Worm (Caenorhabditis elegans): ENCODE measurements around the gene Y53F4B.19.

Y53F4B.19 gene

DNA sequence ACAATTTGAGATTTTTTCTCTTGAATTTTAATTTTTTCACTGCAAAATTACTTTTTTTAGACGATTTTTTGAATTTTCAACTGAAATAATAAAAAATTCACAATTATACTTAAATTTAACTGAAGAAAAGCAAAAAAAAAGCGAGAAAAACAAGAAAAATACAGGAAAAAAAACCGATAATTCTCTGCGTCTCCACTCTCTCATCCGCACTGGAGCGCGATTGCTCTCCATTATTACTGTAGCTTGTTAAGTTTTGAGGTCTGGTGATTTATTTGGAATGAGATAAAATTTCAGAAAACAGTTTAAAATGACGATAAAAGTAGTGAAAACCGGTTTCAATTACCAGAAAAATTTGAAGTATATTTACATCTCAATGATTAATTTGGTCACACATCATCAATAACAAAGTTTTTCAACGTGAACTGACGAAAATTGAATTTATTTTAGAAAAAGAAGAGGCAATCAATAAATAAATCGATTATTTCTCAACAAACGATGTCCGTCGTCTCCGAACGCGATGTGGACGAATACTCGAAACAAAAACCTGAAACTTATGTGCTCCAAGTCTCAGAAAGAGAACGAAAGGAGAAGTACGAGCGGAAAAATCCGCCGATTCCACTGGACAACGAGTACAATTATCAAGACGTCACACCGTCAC lies at the start of gene Y53F4B.19:
Y53F4B.19 (plus strand) TSS at position 157 of the 658 bp plus-strand sequence.
- TF ChIP-seq ceh-45 (GFP tag; IDR thresholded peaks at IDR 0.05) = no peak
- no peak for TF ChIP-seq sdc-2 (tag; optimal IDR thresholded peaks at IDR 0.05)

DNA sequence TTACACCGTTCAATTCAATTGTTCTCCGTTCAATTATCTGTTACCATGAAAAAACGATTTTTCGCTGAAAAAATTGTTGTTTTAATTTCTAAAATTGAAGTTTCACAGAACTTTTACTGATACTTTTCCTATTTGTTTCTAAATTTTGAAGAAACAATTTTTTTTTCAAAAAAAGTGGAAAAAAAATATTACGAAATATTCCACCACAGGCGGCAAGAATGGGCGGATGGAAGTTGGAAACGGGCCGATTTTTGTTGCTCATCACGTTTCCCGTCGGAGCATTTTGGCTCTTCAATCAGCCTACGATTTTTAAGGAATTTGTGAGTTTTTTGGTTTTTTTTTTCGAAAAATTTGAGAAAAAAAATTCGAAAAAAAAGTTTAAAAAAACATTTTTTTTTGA lies 39.0 kb upstream of the Y53F4B.19 start, which contains the start of gene Y53F4B.14:
Y53F4B.14 (plus strand) TSS at position 210 of the 400 bp plus-strand sequence.
- TF ChIP-seq ahr-1 (tag; optimal IDR thresholded peaks at IDR 0.05) (no peak), sdc-2 (tag; optimal IDR thresholded peaks at IDR 0.05) (no peak), ceh-24 (tag; optimal IDR thresholded peaks at IDR 0.05) (no peak), hlh-6 (tag; optimal IDR thresholded peaks at IDR 0.05) (no peak), pat-9 (tag; optimal IDR thresholded peaks at IDR 0.05) (no peak), unc-55 (GFP tag; optimal IDR thresholded peaks at IDR 0.05) (no peak), tbx-2 (tag; optimal IDR thresholded peaks at IDR 0.05) (no peak), ets-4 (tag; optimal IDR thresholded peaks at IDR 0.05) (no peak), ceh-18 (tag; optimal IDR thresholded peaks at IDR 0.05) (no peak), elt-4 (tag; optimal IDR thresholded peaks at IDR 0.05) (no peak), tbx-7 (tag; optimal IDR thresholded peaks at IDR 0.05) (no peak)

ce11 chrII:15039104-15039503 lies 37.6 kb upstream of the Y53F4B.19 start, which contains the start of gene trip-4:
trip-4 (plus strand) TSS chrII:15039404.
- TF ChIP-seq zip-5 (tag; optimal IDR thresholded peaks at IDR 0.05) (no peak), ceh-2 (tag; optimal IDR thresholded peaks at IDR 0.05) (no peak), sdc-2 (tag; optimal IDR thresholded peaks at IDR 0.05) (no peak), Y22D7AL.16 (tag; optimal IDR thresholded peaks at IDR 0.05) (no peak), lin-11 (tag; optimal IDR thresholded peaks at IDR 0.05) (no peak), eyg-1 (tag; optimal IDR thresholded peaks at IDR 0.05) (no peak), hlh-13 (GFP tag; optimal IDR thresholded peaks at IDR 0.05) (no peak), rnt-1 (tag; optimal IDR thresholded peaks at IDR 0.05) (no peak)

DNA sequence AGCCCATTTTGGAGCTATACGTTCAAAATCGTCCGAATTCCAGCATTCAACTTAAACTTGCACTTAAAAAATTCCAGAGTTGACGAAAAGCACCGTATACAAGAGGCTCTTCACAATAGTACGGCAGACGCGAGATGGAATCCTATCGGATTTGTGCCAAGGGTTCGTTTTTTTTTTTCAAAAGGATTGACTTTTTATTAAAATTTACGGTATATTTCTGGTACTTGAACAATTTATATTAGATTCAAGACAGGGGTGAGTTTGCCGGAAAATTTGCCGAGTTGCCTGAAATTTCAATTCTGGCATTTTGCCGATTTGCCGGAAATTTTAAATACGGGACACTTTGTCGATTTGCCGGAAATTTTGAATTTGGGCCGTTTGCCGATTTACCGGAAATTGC lies 34.4 kb upstream of the Y53F4B.19 start:
- TF ChIP-seq elt-2 (tag; optimal IDR thresholded peaks at IDR 0.05) (no peak), hlh-30 (tag; optimal IDR thresholded peaks at IDR 0.05; ENCODE audit: insufficient read depth) (no peak), ceh-19 (GFP tag; optimal IDR thresholded peaks at IDR 0.05) (no peak), pros-1 (tag; optimal IDR thresholded peaks at IDR 0.05) (no peak), ceh-45 (GFP tag; IDR thresholded peaks at IDR 0.05) (no peak), ceh-2 (tag; optimal IDR thresholded peaks at IDR 0.05) (no peak), T23F11.4 (GFP tag; optimal IDR thresholded peaks at IDR 0.05) (no peak), F13H6.1 (tag; optimal IDR thresholded peaks at IDR 0.05) (no peak), ceh-18 (tag; optimal IDR thresholded peaks at IDR 0.05) (no peak), mec-3 (tag; optimal IDR thresholded peaks at IDR 0.05; ENCODE audit: borderline replicate concordance) (no peak), hlh-6 (tag; optimal IDR thresholded peaks at IDR 0.05) (no peak), eyg-1 (tag; optimal IDR thresholded peaks at IDR 0.05) (no peak), dmd-4 (tag; optimal IDR thresholded peaks at IDR 0.05; ENCODE audit: borderline replicate concordance) (no peak)

DNA sequence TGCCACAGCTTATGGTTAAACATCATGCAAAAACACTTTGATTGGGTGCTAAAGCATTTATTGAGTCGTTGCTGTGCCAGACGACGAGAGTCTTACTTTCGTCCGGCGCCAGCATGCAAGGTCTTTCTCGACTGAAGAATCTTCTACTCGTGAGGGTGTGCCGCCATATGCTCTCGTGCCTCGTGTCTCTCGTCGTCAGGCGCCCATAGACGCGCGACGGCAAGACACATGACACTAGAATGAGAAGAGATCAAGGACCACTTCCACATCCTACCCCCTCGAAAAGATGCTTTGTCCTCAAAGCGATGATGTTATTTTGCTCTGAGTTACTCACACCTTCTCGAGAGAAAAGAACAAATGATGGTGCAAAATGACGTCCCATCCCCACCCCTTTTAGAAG lies 34.0 kb upstream of the Y53F4B.19 start:
- peak; percentile 24 for TF ChIP-seq ceh-18 (tag; optimal IDR thresholded peaks at IDR 0.05)
- peak; percentile 1 for TF ChIP-seq ceh-31 (tag; optimal IDR thresholded peaks at IDR 0.05)

ce11 chrII:15043850-15044249 lies 32.9 kb upstream of the Y53F4B.19 start:
- peak; percentile 11 for TF ChIP-seq unc-42 (tag; optimal IDR thresholded peaks at IDR 0.05)
- peak; percentile 0 for TF ChIP-seq ceh-18 (tag; optimal IDR thresholded peaks at IDR 0.05)
- TF ChIP-seq tbx-2 (tag; optimal IDR thresholded peaks at IDR 0.05) = peak; percentile 6

- TF ChIP-seq hlh-6 (tag; optimal IDR thresholded peaks at IDR 0.05) (no peak), fax-1 (tag; optimal IDR thresholded peaks at IDR 0.05) (no peak), ets-4 (tag; optimal IDR thresholded peaks at IDR 0.05) (no peak), F13H6.1 (tag; optimal IDR thresholded peaks at IDR 0.05) (no peak), pros-1 (tag; optimal IDR thresholded peaks at IDR 0.05) (no peak), mec-3 (tag; optimal IDR thresholded peaks at IDR 0.05; ENCODE audit: borderline replicate concordance) (peak; percentile 9), unc-55 (GFP tag; optimal IDR thresholded peaks at IDR 0.05) (no peak), pax-1 (tag; optimal IDR thresholded peaks at IDR 0.05) (no peak), madf-2 (tag; optimal IDR thresholded peaks at IDR 0.05) (no peak), odd-2 (tag; optimal IDR thresholded peaks at IDR 0.05) (no peak), ama-1 (optimal IDR thresholded peaks at IDR 0.05) (no peak), elt-4 (tag; optimal IDR thresholded peaks at IDR 0.05) (no peak), ceh-24 (tag; optimal IDR thresholded peaks at IDR 0.05) (no peak), sdc-2 (tag; optimal IDR thresholded peaks at IDR 0.05) (peak; percentile 33), hlh-15 (tag; optimal IDR thresholded peaks at IDR 0.05) (no peak), unc-86 (tag; optimal IDR thresholded peaks at IDR 0.05) (no peak), tbx-7 (tag; optimal IDR thresholded peaks at IDR 0.05) (no peak), ceh-2 (tag; optimal IDR thresholded peaks at IDR 0.05) (no peak), C08G9.2 (tag; optimal IDR thresholded peaks at IDR 0.05) (peak; percentile 20)
Measured at ce11 chrII:15058282-15058681, 18.5 kb upstream of the Y53F4B.19 start, which contains the start of gene Y53F4B.17. Y53F4B.17 (plus strand) TSS chrII:15058656.

All from whole organism, late embryonic.